Worm (Caenorhabditis elegans) whole organism, young adult: ENCODE data around the gene pqn-25.

Source experiments
- C06A6.2 ChIP-seq: fragments of 200-800 bp; sonication (Bioruptor generic); conservative IDR thresholded peaks from 2 replicates; pipeline ENCODE4 v1.3.6; 2022; ENCODE audit warnings: missing genetic modification characterization, missing compliant biosample characterization
- Y56A3A.18 ChIP-seq: fragments of 200-800 bp; sonication (Bioruptor generic); IDR thresholded peaks from 2 replicates; pipeline ENCODE4 v1.3.6; 2022; ENCODE audit warnings: missing genetic modification reagents, missing genetic modification characterization, missing compliant biosample characterization
- ama-1 ChIP-seq, 3 experiments: fragments of 150-350 bp in 1 of 3; sonication (generic microtip) in 2 of 3; optimal IDR thresholded peaks; 2 replicates each; lab custom pipeline; 2014 to 2018; ENCODE audit warnings: missing biosample characterization in 2 of 3, missing genetic modification characterization in 2 of 3, missing genetic modification reagents in 2 of 3
- aptf-3 ChIP-seq: fragments of 200-800 bp; sonication (Bioruptor generic); IDR thresholded peaks from 2 replicates; pipeline ENCODE4 v1.3.6; 2022; ENCODE audit warnings: missing genetic modification characterization, missing compliant biosample characterization
- bed-1 ChIP-seq: fragments of 200-800 bp; sonication (Bioruptor generic); IDR thresholded peaks from 2 replicates; pipeline ENCODE4 v1.3.6; 2022; ENCODE audit warnings: missing genetic modification reagents, missing genetic modification characterization, missing compliant biosample characterization
- egl-44 ChIP-seq: fragments of 200-800 bp; sonication (Bioruptor generic); IDR thresholded peaks from 2 replicates; pipeline ENCODE4 v1.3.6; 2022; ENCODE audit warnings: missing genetic modification reagents, missing genetic modification characterization, missing compliant biosample characterization
- hrde-1 ChIP-seq: sonication (generic microtip); optimal IDR thresholded peaks from 2 replicates; lab custom pipeline; 2016; ENCODE audit warnings: missing genetic modification characterization, mild to moderate bottlenecking, missing compliant biosample characterization, moderate library complexity, missing genotype, missing genetic modification reagents, borderline replicate concordance
- lin-40 ChIP-seq: sonication (generic microtip); optimal IDR thresholded peaks from 2 replicates; lab custom pipeline; 2016; ENCODE audit warnings: missing genetic modification characterization, mild to moderate bottlenecking, missing compliant biosample characterization, missing genotype, missing genetic modification reagents
- madf-6 ChIP-seq: fragments of 200-800 bp; sonication (Bioruptor generic); IDR thresholded peaks from 2 replicates; pipeline ENCODE4 v1.3.6; 2022; ENCODE audit warnings: missing genetic modification reagents, missing genetic modification characterization, missing compliant biosample characterization
- nhr-120 ChIP-seq: fragments of 200-800 bp; sonication (Bioruptor generic); IDR thresholded peaks from 2 replicates; pipeline ENCODE4 v1.3.6; 2022; ENCODE audit warnings: missing genetic modification characterization, missing compliant biosample characterization
- pbrm-1 ChIP-seq: fragments of 200-800 bp; sonication (Bioruptor generic); IDR thresholded peaks from 2 replicates; pipeline ENCODE4 v1.3.6; 2022; ENCODE audit warnings: missing genetic modification reagents, missing genetic modification characterization, missing compliant biosample characterization
- pha-4 ChIP-seq: fragments of 150-350 bp; sonication (generic microtip); optimal IDR thresholded peaks from 2 replicates; lab custom pipeline; 2014; ENCODE audit warnings: missing biosample characterization, missing genetic modification reagents, missing genetic modification characterization
- snpc-4 ChIP-seq, 5 experiments: fragments of 150-350 bp in 1 of 5; sonication (generic microtip) in 4 of 5; optimal IDR thresholded peaks; 2 replicates each; lab custom pipeline; 2014 to 2018; ENCODE audit warnings: missing genetic modification characterization in 5 of 5, missing biosample characterization in 3 of 5, antibody characterized with exemption in 2 of 5, mild to moderate bottlenecking in 2 of 5, missing compliant biosample characterization in 2 of 5, missing genotype in 2 of 5, moderate library complexity in 2 of 5, missing genetic modification reagents in 1 of 5
- somi-1 ChIP-seq: fragments of 200-800 bp; sonication (Bioruptor generic); optimal IDR thresholded peaks from 2 replicates; lab custom pipeline; 2018; ENCODE audit warnings: mild to moderate bottlenecking, missing genetic modification characterization, missing compliant biosample characterization

ce11 chrIII:5504725-5505473, 7.5 kb downstream of the pqn-25 start:
- TF ChIP-seq nhr-120 (GFP tag; lab: Robert Waterston, UW) (no peak), Y56A3A.18 (GFP tag; lab: Robert Waterston, UW) (no peak), bed-1 (GFP tag; lab: Robert Waterston, UW) (no peak), egl-44 (GFP tag; lab: Robert Waterston, UW) (no peak), snpc-4 (GFP tag; optimal IDR thresholded peaks at IDR 0.05; lab: Kevin White, UChicago) (no peak), snpc-4 (tag; optimal IDR thresholded peaks at IDR 0.05; lab: Kevin White, UChicago) (no peak), somi-1 (GFP tag; lab: Kevin White, UChicago) (no peak), C06A6.2 (no peak), pha-4 (tag; lab: Kevin White, UChicago) (no peak), madf-6 (GFP tag; lab: Robert Waterston, UW) (no peak), pbrm-1 (GFP tag; lab: Robert Waterston, UW) (no peak), hrde-1 (tag; lab: Kevin White, UChicago) (no peak), ama-1 (optimal IDR thresholded peaks at IDR 0.05; lab: Kevin White, UChicago) (no peak), ama-1 (GFP tag; optimal IDR thresholded peaks at IDR 0.05; lab: Kevin White, UChicago) (no peak), lin-40 (tag; lab: Kevin White, UChicago) (no peak), aptf-3 (GFP tag; lab: Robert Waterston, UW) (no peak)
